Worm (Caenorhabditis elegans): ENCODE results near the gene mboa-2.

mboa-2 gene

ce11 chrV:11082964-11083363 lies 39.3 kb downstream of the mboa-2 start:
- no peak for TF ChIP-seq pha-4 (tag; optimal IDR thresholded peaks at IDR 0.05)
- no peak for TF ChIP-seq nhr-76 (tag; optimal IDR thresholded peaks at IDR 0.05)
- TF ChIP-seq unc-120 (tag; optimal IDR thresholded peaks at IDR 0.05; ENCODE audit: poor library complexity, severe bottlenecking) = no peak
- no peak for TF ChIP-seq unc-62 (GFP tag; optimal IDR thresholded peaks at IDR 0.05)

- peak; percentile 76 for TF ChIP-seq hlh-1 (tag; optimal IDR thresholded peaks at IDR 0.05)
- TF ChIP-seq lin-13 (tag; optimal IDR thresholded peaks at IDR 0.05) = no peak
- peak; percentile 58 for TF ChIP-seq unc-62 (GFP tag; optimal IDR thresholded peaks at IDR 0.05)
- peak; percentile 50 for TF ChIP-seq nhr-237 (tag; optimal IDR thresholded peaks at IDR 0.05)
- peak; percentile 90 for TF ChIP-seq unc-120 (tag; optimal IDR thresholded peaks at IDR 0.05; ENCODE audit: poor library complexity, severe bottlenecking)
- TF ChIP-seq mls-2 (tag; optimal IDR thresholded peaks at IDR 0.05) = no peak
- peak; percentile 54 for TF ChIP-seq pha-4 (tag; optimal IDR thresholded peaks at IDR 0.05)
- peak; percentile 27 for TF ChIP-seq M03D4.4 (tag; optimal IDR thresholded peaks at IDR 0.05)
- no peak for TF ChIP-seq zip-8 (tag; optimal IDR thresholded peaks at IDR 0.05)
- peak; percentile 36 for TF ChIP-seq mep-1 (tag; optimal IDR thresholded peaks at IDR 0.05)
- no peak for TF ChIP-seq elt-1 (tag; optimal IDR thresholded peaks at IDR 0.05; ENCODE audit: borderline replicate concordance, insufficient read depth)
- no peak for TF ChIP-seq lsy-2 (tag; optimal IDR thresholded peaks at IDR 0.05)
Observed at ce11 chrV:11082475-11082874, 39.8 kb downstream of the mboa-2 start.

ce11 chrV:11080345-11081102 lies 41.8 kb downstream of the mboa-2 start, which contains the start of gene act-1:
Gene act-1 (plus strand): TSS chrV:11081052.
- TF ChIP-seq M03D4.4 (tag; optimal IDR thresholded peaks at IDR 0.05) (peak; percentile 43), cnd-1 (tag; optimal IDR thresholded peaks at IDR 0.05) (no peak), elt-3 (tag; optimal IDR thresholded peaks at IDR 0.05) (no peak), ces-1 (GFP tag; optimal IDR thresholded peaks at IDR 0.05) (no peak), unc-62 (GFP tag; optimal IDR thresholded peaks at IDR 0.05) (peak; percentile 32), hlh-1 (tag; optimal IDR thresholded peaks at IDR 0.05) (peak; percentile 40), zip-8 (tag; optimal IDR thresholded peaks at IDR 0.05) (no peak), lin-13 (tag; optimal IDR thresholded peaks at IDR 0.05) (no peak), sptf-1 (tag; optimal IDR thresholded peaks at IDR 0.05) (peak; percentile 21), nhr-28 (tag; optimal IDR thresholded peaks at IDR 0.05) (no peak), ham-2 (GFP tag; optimal IDR thresholded peaks at IDR 0.05) (no peak), unc-120 (tag; optimal IDR thresholded peaks at IDR 0.05; ENCODE audit: poor library complexity, severe bottlenecking) (peak; percentile 95)

ce11 chrV:11078874-11079273 lies 43.4 kb downstream of the mboa-2 start:
- TF ChIP-seq lin-13 (tag; optimal IDR thresholded peaks at IDR 0.05) (no peak), unc-62 (GFP tag; optimal IDR thresholded peaks at IDR 0.05) (no peak), nhr-76 (tag; optimal IDR thresholded peaks at IDR 0.05) (no peak), pha-4 (tag; optimal IDR thresholded peaks at IDR 0.05) (no peak), nhr-2 (tag; optimal IDR thresholded peaks at IDR 0.05) (no peak), blmp-1 (tag; optimal IDR thresholded peaks at IDR 0.05) (no peak), ztf-11 (tag; optimal IDR thresholded peaks at IDR 0.05) (no peak), unc-39 (tag; optimal IDR thresholded peaks at IDR 0.05) (no peak), nhr-28 (tag; optimal IDR thresholded peaks at IDR 0.05) (no peak), unc-120 (tag; optimal IDR thresholded peaks at IDR 0.05; ENCODE audit: poor library complexity, severe bottlenecking) (no peak), ceh-39 (tag; optimal IDR thresholded peaks at IDR 0.05) (no peak), sem-2 (GFP tag; optimal IDR thresholded peaks at IDR 0.05) (no peak)

- TF ChIP-seq unc-120 (tag; optimal IDR thresholded peaks at IDR 0.05; ENCODE audit: poor library complexity, severe bottlenecking) (peak; percentile 46), bed-3 (GFP tag; optimal IDR thresholded peaks at IDR 0.05) (no peak), lin-13 (tag; optimal IDR thresholded peaks at IDR 0.05) (peak; percentile 67), ceh-83 (GFP tag; optimal IDR thresholded peaks at IDR 0.05) (no peak), drap-1 (GFP tag; optimal IDR thresholded peaks at IDR 0.05) (no peak), mep-1 (tag; optimal IDR thresholded peaks at IDR 0.05) (peak; percentile 79), nhr-76 (tag; optimal IDR thresholded peaks at IDR 0.05) (no peak), nhr-28 (tag; optimal IDR thresholded peaks at IDR 0.05) (no peak), unc-39 (tag; optimal IDR thresholded peaks at IDR 0.05) (no peak), ceh-39 (tag; optimal IDR thresholded peaks at IDR 0.05) (peak; percentile 74), unc-62 (GFP tag; optimal IDR thresholded peaks at IDR 0.05) (no peak), zip-8 (tag; optimal IDR thresholded peaks at IDR 0.05) (no peak), sptf-1 (tag; optimal IDR thresholded peaks at IDR 0.05) (no peak), snpc-4 (tag; optimal IDR thresholded peaks at IDR 0.05) (no peak), ces-1 (GFP tag; optimal IDR thresholded peaks at IDR 0.05) (peak; percentile 69), hlh-1 (tag; optimal IDR thresholded peaks at IDR 0.05) (no peak), cnd-1 (tag; optimal IDR thresholded peaks at IDR 0.05) (peak; percentile 49), flh-1 (GFP tag; optimal IDR thresholded peaks at IDR 0.05) (no peak), elt-3 (tag; optimal IDR thresholded peaks at IDR 0.05) (no peak), tbx-8 (GFP tag; optimal IDR thresholded peaks at IDR 0.05) (no peak), lin-32 (GFP tag; optimal IDR thresholded peaks at IDR 0.05) (no peak), mls-2 (tag; optimal IDR thresholded peaks at IDR 0.05) (no peak), blmp-1 (tag; optimal IDR thresholded peaks at IDR 0.05) (no peak), M03D4.4 (tag; optimal IDR thresholded peaks at IDR 0.05) (no peak), ham-2 (GFP tag; optimal IDR thresholded peaks at IDR 0.05) (no peak), nhr-12 (tag; optimal IDR thresholded peaks at IDR 0.05) (no peak), mab-5 (tag; optimal IDR thresholded peaks at IDR 0.05) (no peak), ceh-43 (GFP tag; optimal IDR thresholded peaks at IDR 0.05) (no peak), elt-1 (tag; optimal IDR thresholded peaks at IDR 0.05; ENCODE audit: borderline replicate concordance, insufficient read depth) (no peak), sem-2 (GFP tag; optimal IDR thresholded peaks at IDR 0.05) (no peak), nhr-237 (tag; optimal IDR thresholded peaks at IDR 0.05) (peak; percentile 19), lsy-2 (tag; optimal IDR thresholded peaks at IDR 0.05) (peak; percentile 64)
Observed at ce11 chrV:11078104-11078724, 44.1 kb downstream of the mboa-2 start, which contains the start of gene act-2. Gene act-2 (minus strand): TSS chrV:11078154.

All from whole organism, mixed stage, embryonic.